Fruit fly (Drosophila melanogaster): ENCODE data around the gene CG3919.

- TF ChIP-seq Ets96B (tag; optimal IDR thresholded peaks at IDR 0.05): no peak
- no peak for TF ChIP-seq fd85E (GFP tag; optimal IDR thresholded peaks at IDR 0.05)
- no peak for TF ChIP-seq Gug (GFP tag; IDR thresholded peaks at IDR 0.05)
Measured at dm6 chr3L:14453260-14453590, 42.8 kb downstream of the CG3919 start.
